Worm (Caenorhabditis elegans) whole organism, young adult: Measurements from ENCODE around the gene nmur-3.

Source experiments
- B0019.2 ChIP-seq: fragments of 200-800 bp; sonication (Bioruptor generic); conservative IDR thresholded peaks from 2 replicates; pipeline ENCODE4 v1.3.6; 2022; ENCODE audit warnings: missing genetic modification reagents, missing genetic modification characterization, missing compliant biosample characterization
- B0035.1 ChIP-seq: sonication (generic microtip); optimal IDR thresholded peaks from 2 replicates; lab custom pipeline; 2016; ENCODE audit warnings: missing genetic modification characterization, mild to moderate bottlenecking, missing compliant biosample characterization, missing genotype, missing genetic modification reagents
- F23B12.7 ChIP-seq: sonication (generic microtip); optimal IDR thresholded peaks from 2 replicates; lab custom pipeline; 2017; ENCODE audit warnings: missing genetic modification characterization, mild to moderate bottlenecking, missing compliant biosample characterization, antibody characterized with exemption, moderate library complexity; ENCODE audit not compliant: insufficient read depth
- F33H1.4 ChIP-seq: fragments of 200-800 bp; sonication (Bioruptor generic); IDR thresholded peaks from 2 replicates; pipeline ENCODE4 v1.3.6; 2022; ENCODE audit warnings: missing genetic modification reagents, missing genetic modification characterization, missing compliant biosample characterization
- F37B4.10 ChIP-seq: fragments of 200-800 bp; sonication (Bioruptor generic); IDR thresholded peaks from 2 replicates; pipeline ENCODE4 v1.3.6; 2022; ENCODE audit warnings: missing genetic modification characterization, missing compliant biosample characterization
- F39B2.1 ChIP-seq: fragments of 200-800 bp; sonication (Bioruptor generic); IDR thresholded peaks from 2 replicates; pipeline ENCODE4 v1.3.6; 2022; ENCODE audit warnings: missing genetic modification reagents, missing genetic modification characterization, missing compliant biosample characterization
- F55B11.4 ChIP-seq: sonication (generic microtip); optimal IDR thresholded peaks from 2 replicates; lab custom pipeline; 2016; ENCODE audit warnings: missing compliant biosample characterization, missing genetic modification characterization, borderline replicate concordance; ENCODE audit not compliant: insufficient read depth
- K12H6.12 ChIP-seq: fragments of 200-800 bp; sonication (Bioruptor generic); optimal IDR thresholded peaks from 2 replicates; lab custom pipeline; 2018; ENCODE audit warnings: mild to moderate bottlenecking, missing genetic modification characterization, missing compliant biosample characterization
- T07F8.4 ChIP-seq: sonication (generic microtip); optimal IDR thresholded peaks from 2 replicates; lab custom pipeline; 2016; ENCODE audit warnings: mild to moderate bottlenecking, missing genetic modification characterization, moderate library complexity, missing compliant biosample characterization
- Y53G8AR.9 ChIP-seq: fragments of 200-800 bp; sonication (Bioruptor generic); conservative IDR thresholded peaks from 2 replicates; pipeline ENCODE4 v1.3.6; 2022; ENCODE audit warnings: missing genetic modification reagents, missing genetic modification characterization, missing compliant biosample characterization
- ZK185.1 ChIP-seq: sonication (generic microtip); optimal IDR thresholded peaks from 2 replicates; lab custom pipeline; 2016; ENCODE audit warnings: mild to moderate bottlenecking, missing genetic modification characterization, missing compliant biosample characterization; ENCODE audit not compliant: poor library complexity, severe bottlenecking
- atf-7 ChIP-seq: sonication (generic microtip); optimal IDR thresholded peaks from 2 replicates; lab custom pipeline; 2017; ENCODE audit warnings: mild to moderate bottlenecking, missing genetic modification characterization, missing compliant biosample characterization
- attf-3 ChIP-seq: fragments of 200-800 bp; sonication (Bioruptor generic); conservative IDR thresholded peaks from 2 replicates; pipeline ENCODE4 v1.3.6; 2022; ENCODE audit warnings: missing genetic modification reagents, missing genetic modification characterization, missing compliant biosample characterization
- attf-5 ChIP-seq: fragments of 200-800 bp; sonication (Bioruptor generic); optimal IDR thresholded peaks from 2 replicates; lab custom pipeline; 2018; ENCODE audit warnings: mild to moderate bottlenecking, missing genetic modification characterization, missing compliant biosample characterization
- bed-1 ChIP-seq: fragments of 200-800 bp; sonication (Bioruptor generic); IDR thresholded peaks from 2 replicates; pipeline ENCODE4 v1.3.6; 2022; ENCODE audit warnings: missing genetic modification reagents, missing genetic modification characterization, missing compliant biosample characterization
- ccch-3 ChIP-seq: fragments of 200-800 bp; sonication (Bioruptor generic); optimal IDR thresholded peaks from 2 replicates; lab custom pipeline; 2018; ENCODE audit warnings: mild to moderate bottlenecking, missing genetic modification characterization, missing compliant biosample characterization
- cebp-1 ChIP-seq, 2 experiments: fragments of 200-800 bp in 1 of 2; sonication (Bioruptor generic) in 1 of 2; sonication (generic microtip) in 1 of 2; IDR thresholded peaks in 1 of 2; optimal IDR thresholded peaks in 1 of 2; 2 replicates each; pipeline versions ENCODE4 v1.3.6 to Lab custom; 2017 to 2022; ENCODE audit warnings: missing compliant biosample characterization in 2 of 2, missing genetic modification characterization in 2 of 2, mild to moderate bottlenecking in 1 of 2, missing genetic modification reagents in 1 of 2, moderate library complexity in 1 of 2
- cebp-2 ChIP-seq: fragments of 200-800 bp; sonication (Bioruptor generic); IDR thresholded peaks from 2 replicates; pipeline ENCODE4 v1.3.6; 2022; ENCODE audit warnings: missing genetic modification characterization, missing compliant biosample characterization
- ceh-58 ChIP-seq: fragments of 200-800 bp; sonication (Bioruptor generic); IDR thresholded peaks from 2 replicates; pipeline ENCODE4 v1.3.6; 2022; ENCODE audit warnings: missing genetic modification characterization, missing compliant biosample characterization
- ceh-79 ChIP-seq: sonication (generic microtip); optimal IDR thresholded peaks from 2 replicates; lab custom pipeline; 2017; ENCODE audit warnings: mild to moderate bottlenecking, missing genetic modification characterization, missing compliant biosample characterization
- dpff-1 ChIP-seq: sonication (generic microtip); optimal IDR thresholded peaks from 2 replicates; lab custom pipeline; 2017; ENCODE audit warnings: mild to moderate bottlenecking, missing genetic modification characterization, missing compliant biosample characterization
- egl-18 ChIP-seq: fragments of 200-800 bp; sonication (Bioruptor generic); IDR thresholded peaks from 2 replicates; pipeline ENCODE4 v1.3.6; 2022; ENCODE audit warnings: missing genetic modification reagents, missing genetic modification characterization, missing compliant biosample characterization
- egrh-3 ChIP-seq: fragments of 200-800 bp; sonication (Bioruptor generic); IDR thresholded peaks from 2 replicates; pipeline ENCODE4 v1.3.6; 2022; ENCODE audit warnings: missing genetic modification reagents, missing genetic modification characterization, missing compliant biosample characterization
- hlh-26 ChIP-seq: fragments of 200-800 bp; sonication (Bioruptor generic); conservative IDR thresholded peaks from 2 replicates; pipeline ENCODE4 v1.3.6; 2022; ENCODE audit warnings: missing genetic modification reagents, missing genetic modification characterization, missing compliant biosample characterization
- hmg-1.2 ChIP-seq: fragments of 200-800 bp; sonication (Bioruptor generic); IDR thresholded peaks from 2 replicates; pipeline ENCODE4 v1.3.6; 2022; ENCODE audit warnings: missing genetic modification reagents, missing genetic modification characterization, missing compliant biosample characterization
- let-607 ChIP-seq, 2 experiments: fragments of 200-800 bp in 1 of 2; sonication (Bioruptor generic) in 1 of 2; sonication (generic microtip) in 1 of 2; optimal IDR thresholded peaks; 2 replicates each; lab custom pipeline; 2016 to 2018; ENCODE audit warnings: mild to moderate bottlenecking in 2 of 2, missing compliant biosample characterization in 2 of 2, missing genetic modification characterization in 2 of 2, moderate library complexity in 2 of 2, missing genotype in 1 of 2
- lin-35 ChIP-seq, 3 experiments: fragments of 150-350 bp in 2 of 3; sonication (generic microtip) in 1 of 3; optimal IDR thresholded peaks; 2 replicates each; lab custom pipeline; 2014 to 2018; ENCODE audit warnings: missing biosample characterization in 3 of 3, missing genetic modification characterization in 3 of 3, missing genetic modification reagents in 3 of 3
- lin-40 ChIP-seq: sonication (generic microtip); optimal IDR thresholded peaks from 2 replicates; lab custom pipeline; 2016; ENCODE audit warnings: missing genetic modification characterization, mild to moderate bottlenecking, missing compliant biosample characterization, missing genotype, missing genetic modification reagents
- lin-54 ChIP-seq: fragments of 200-800 bp; sonication (Bioruptor generic); optimal IDR thresholded peaks from 2 replicates; lab custom pipeline; 2018; ENCODE audit warnings: mild to moderate bottlenecking, missing genetic modification characterization, missing compliant biosample characterization
- madf-10 ChIP-seq: sonication (generic microtip); optimal IDR thresholded peaks from 2 replicates; lab custom pipeline; 2016; ENCODE audit warnings: mild to moderate bottlenecking, missing genetic modification characterization, missing compliant biosample characterization
- mcd-1 ChIP-seq: fragments of 200-800 bp; sonication (Bioruptor generic); IDR thresholded peaks from 2 replicates; pipeline ENCODE4 v1.3.6; 2022; ENCODE audit warnings: missing genetic modification reagents, missing genetic modification characterization, missing compliant biosample characterization
- nfya-1 ChIP-seq: sonication (generic microtip); optimal IDR thresholded peaks from 2 replicates; lab custom pipeline; 2017; ENCODE audit warnings: antibody characterized with exemption, missing compliant biosample characterization, missing genetic modification characterization, borderline replicate concordance; ENCODE audit not compliant: insufficient read depth
- nfyb-1 ChIP-seq: fragments of 200-800 bp; sonication (Bioruptor generic); IDR thresholded peaks from 2 replicates; pipeline ENCODE4 v1.3.6; 2022; ENCODE audit warnings: missing genetic modification reagents, missing genetic modification characterization, missing compliant biosample characterization
- nhr-80 ChIP-seq: sonication (generic microtip); optimal IDR thresholded peaks from 2 replicates; lab custom pipeline; 2016; ENCODE audit warnings: missing genetic modification characterization, missing compliant biosample characterization
- nhr-90 ChIP-seq: sonication (generic microtip); optimal IDR thresholded peaks from 2 replicates; lab custom pipeline; 2016; ENCODE audit warnings: missing genotype, mild to moderate bottlenecking, missing genetic modification characterization, missing compliant biosample characterization
- pbrm-1 ChIP-seq: fragments of 200-800 bp; sonication (Bioruptor generic); IDR thresholded peaks from 2 replicates; pipeline ENCODE4 v1.3.6; 2022; ENCODE audit warnings: missing genetic modification reagents, missing genetic modification characterization, missing compliant biosample characterization
- pha-4 ChIP-seq: fragments of 150-350 bp; sonication (generic microtip); optimal IDR thresholded peaks from 2 replicates; lab custom pipeline; 2014; ENCODE audit warnings: missing biosample characterization, missing genetic modification reagents, missing genetic modification characterization
- rec-8 ChIP-seq, 2 experiments: sonication (generic microtip); optimal IDR thresholded peaks; 2 replicates each; lab custom pipeline; 2016; ENCODE audit warnings: mild to moderate bottlenecking in 2 of 2, missing genetic modification characterization in 2 of 2, missing genetic modification reagents in 2 of 2, missing genotype in 2 of 2, missing biosample characterization in 1 of 2, missing compliant biosample characterization in 1 of 2, moderate library complexity in 1 of 2
- rpc-1 ChIP-seq, 2 experiments: fragments of 150-350 bp in 1 of 2; sonication (generic microtip) in 1 of 2; optimal IDR thresholded peaks; 2 replicates each; lab custom pipeline; 2014 to 2018; ENCODE audit warnings: missing biosample characterization in 1 of 2, missing genetic modification characterization in 1 of 2, missing genetic modification reagents in 1 of 2, missing genotype in 1 of 2
- snpc-1.3 ChIP-seq: sonication (generic microtip); optimal IDR thresholded peaks from 2 replicates; lab custom pipeline; 2017; ENCODE audit warnings: missing genetic modification characterization, mild to moderate bottlenecking, missing compliant biosample characterization, antibody characterized with exemption, moderate library complexity, missing genotype, missing genetic modification reagents; ENCODE audit not compliant: insufficient read depth
- somi-1 ChIP-seq: fragments of 200-800 bp; sonication (Bioruptor generic); optimal IDR thresholded peaks from 2 replicates; lab custom pipeline; 2018; ENCODE audit warnings: mild to moderate bottlenecking, missing genetic modification characterization, missing compliant biosample characterization
- unc-62 ChIP-seq: fragments of 150-350 bp; optimal IDR thresholded peaks from 2 replicates; lab custom pipeline; 2014; ENCODE audit warnings: missing biosample characterization, missing genetic modification reagents, missing genetic modification characterization
- ztf-18 ChIP-seq: sonication (generic microtip); optimal IDR thresholded peaks from 2 replicates; lab custom pipeline; 2016; ENCODE audit warnings: missing genotype, mild to moderate bottlenecking, missing genetic modification characterization, missing compliant biosample characterization
- ztf-3 ChIP-seq: fragments of 200-800 bp; sonication (Bioruptor generic); optimal IDR thresholded peaks from 2 replicates; lab custom pipeline; 2018; ENCODE audit warnings: mild to moderate bottlenecking, missing genetic modification characterization, missing compliant biosample characterization

The nmur-3 gene

ce11 chrX:4464367-4464766, 2.0 kb upstream of the nmur-3 start:
- no peak for TF ChIP-seq F39B2.1 (GFP tag; lab: Robert Waterston, UW)
- no peak for TF ChIP-seq dpff-1 (tag; lab: Kevin White, UChicago)
- TF ChIP-seq atf-7 (tag; lab: Kevin White, UChicago): no peak
- no peak for TF ChIP-seq nhr-90 (tag; lab: Kevin White, UChicago)
- no peak for TF ChIP-seq rec-8 (tag; optimal IDR thresholded peaks at IDR 0.05; lab: Kevin White, UChicago)
- no peak for TF ChIP-seq B0035.1 (tag; lab: Kevin White, UChicago)
- TF ChIP-seq rpc-1 (optimal IDR thresholded peaks at IDR 0.05; lab: Kevin White, UChicago): no peak
- no peak for TF ChIP-seq rpc-1 (tag; optimal IDR thresholded peaks at IDR 0.05; lab: Kevin White, UChicago)
- no peak for TF ChIP-seq B0019.2

DNA sequence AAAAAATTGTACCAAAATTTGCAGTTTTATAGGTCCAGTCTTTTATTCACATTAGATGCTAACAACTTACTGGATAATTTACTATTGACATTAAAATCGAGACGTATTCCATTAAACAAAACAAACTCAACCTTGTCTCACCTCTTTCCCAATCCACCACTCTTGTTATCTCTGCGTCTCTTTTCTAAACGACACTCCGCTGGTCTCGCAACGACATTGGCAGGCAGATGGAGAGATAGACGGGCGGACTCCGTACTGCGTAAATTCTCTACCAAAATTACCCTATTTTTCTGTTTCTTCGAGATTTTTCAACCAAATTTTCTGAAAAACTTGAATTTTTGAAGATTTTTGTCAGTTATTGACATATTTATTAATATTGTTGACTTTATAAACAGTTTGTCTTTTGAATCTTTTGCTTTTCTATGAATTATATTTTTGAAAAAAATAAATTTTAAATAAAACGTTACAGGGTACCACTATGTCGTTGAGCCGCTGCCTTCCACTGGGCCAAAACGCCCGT, 3.0 kb downstream of the nmur-3 start, which contains the start of gene asb-2:
Gene asb-2 (plus strand): TSS at position 470 of the 520 bp plus-strand sequence.
- peak in 1 of 2 experiments; percentile 46 for TF ChIP-seq let-607 (tag; optimal IDR thresholded peaks at IDR 0.05; lab: Kevin White, UChicago)
- TF ChIP-seq cebp-2 (GFP tag; lab: Robert Waterston, UW): no peak
- no peak for TF ChIP-seq nfya-1 (tag; lab: Kevin White, UChicago)
- peak; percentile 94 for TF ChIP-seq attf-3 (GFP tag; lab: Robert Waterston, UW)
- peak; percentile 36; the same call in 1 of the 2 replicates for TF ChIP-seq pbrm-1
- TF ChIP-seq hlh-26 (GFP tag; lab: Robert Waterston, UW): no peak
- TF ChIP-seq ceh-58 (GFP tag; lab: Robert Waterston, UW): no peak
- TF ChIP-seq egrh-3 (GFP tag; lab: Robert Waterston, UW): no peak
- peak; percentile 75 for TF ChIP-seq lin-40 (tag; lab: Kevin White, UChicago)
- TF ChIP-seq somi-1 (GFP tag; lab: Kevin White, UChicago): no peak
- peak; percentile 32 for TF ChIP-seq madf-10
- TF ChIP-seq F23B12.7 (tag; lab: Kevin White, UChicago): peak; percentile 55
- no peak for TF ChIP-seq T07F8.4 (tag; lab: Kevin White, UChicago)
- TF ChIP-seq F37B4.10 (GFP tag; lab: Robert Waterston, UW): no peak
- no peak for TF ChIP-seq ccch-3
- no peak; the same call in 1 of the 2 replicates for TF ChIP-seq nfyb-1 (GFP tag; lab: Robert Waterston, UW)
- 0 out of 2 replicates have a peak, but pooled peaks have one; percentile 12 for TF ChIP-seq cebp-1 (GFP tag; IDR thresholded peaks at IDR 0.05; lab: Robert Waterston, UW)
- peak; percentile 84 for TF ChIP-seq cebp-1 (tag; optimal IDR thresholded peaks at IDR 0.05; lab: Kevin White, UChicago)
- TF ChIP-seq nhr-80 (tag; lab: Kevin White, UChicago): peak; percentile 78
- peak; percentile 19 for TF ChIP-seq ztf-18
- no peak for TF ChIP-seq ceh-79 (tag; lab: Kevin White, UChicago)
- TF ChIP-seq F55B11.4 (tag; lab: Kevin White, UChicago): no peak
- TF ChIP-seq egl-18: no peak
- peak; percentile 87 for TF ChIP-seq F33H1.4 (GFP tag; lab: Robert Waterston, UW)
- TF ChIP-seq lin-54 (GFP tag; lab: Kevin White, UChicago): no peak
- peak; percentile 80 for TF ChIP-seq mcd-1 (GFP tag; lab: Robert Waterston, UW)
- no peak for TF ChIP-seq ztf-3 (GFP tag; lab: Kevin White, UChicago)
- TF ChIP-seq ZK185.1 (tag; lab: Kevin White, UChicago): peak; percentile 68
- TF ChIP-seq attf-5: peak; percentile 91
- no peak for TF ChIP-seq Y53G8AR.9
- peak in 1 of 3 experiments; percentile 66 for TF ChIP-seq lin-35 (GFP tag; optimal IDR thresholded peaks at IDR 0.05; lab: Kevin White, UChicago)
- peak; percentile 69 for TF ChIP-seq hmg-1.2 (GFP tag; lab: Robert Waterston, UW)
- peak; percentile 30 for TF ChIP-seq unc-62 (GFP tag; lab: Kevin White, UChicago)
- no peak for TF ChIP-seq bed-1 (GFP tag; lab: Robert Waterston, UW)
- TF ChIP-seq pha-4: peak; percentile 78
- no peak for TF ChIP-seq snpc-1.3 (tag; lab: Kevin White, UChicago)
- no peak for TF ChIP-seq nhr-90 (tag; lab: Kevin White, UChicago)
- TF ChIP-seq K12H6.12 (tag; lab: Kevin White, UChicago): peak; percentile 46
